Worm (Caenorhabditis elegans): ENCODE data around the gene btb-20.

DNA sequence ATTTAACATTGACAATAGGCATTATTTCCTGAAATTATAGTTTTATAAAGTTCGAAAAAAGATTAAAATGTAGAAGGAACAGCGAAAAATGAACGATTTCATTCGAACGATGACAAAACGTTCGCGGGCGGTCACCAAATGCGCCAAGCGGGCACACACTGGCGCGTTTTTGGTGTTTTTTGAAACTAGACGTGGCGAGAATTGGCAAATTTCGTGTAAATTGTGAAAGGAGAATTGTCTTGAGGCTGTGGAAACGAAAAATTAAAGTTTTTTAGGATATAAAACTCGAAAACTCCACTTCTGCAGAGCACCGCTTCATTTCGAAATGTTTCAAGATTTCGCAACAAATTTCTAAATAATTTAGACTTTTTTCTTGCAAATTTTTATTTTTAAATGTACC, 34.7 kb downstream of the btb-20 start, which contains the start of gene usp-14:
- TF ChIP-seq hlh-8 (tag; optimal IDR thresholded peaks at IDR 0.05): no peak
- no peak for TF ChIP-seq ama-1 (optimal IDR thresholded peaks at IDR 0.05)
- no peak for TF ChIP-seq Y22D7AL.16 (tag; optimal IDR thresholded peaks at IDR 0.05)
- no peak for TF ChIP-seq pag-3 (tag; optimal IDR thresholded peaks at IDR 0.05; ENCODE audit: borderline replicate concordance)
